Fruit fly (Drosophila melanogaster): ENCODE results near the gene Glyp.

The Glyp gene

dm6 chr2L:2130157-2130987 is at the start of gene Glyp:
Gene Glyp (plus strand): TSS chr2L:2130813.
- peak; percentile 99 for TF ChIP-seq CG17801 (GFP tag; optimal IDR thresholded peaks at IDR 0.05; ENCODE audit: partially characterized antibody)

dm6 chr2L:2084349-2084748 is 46.3 kb upstream of the Glyp start:
- TF ChIP-seq CG17801 (GFP tag; optimal IDR thresholded peaks at IDR 0.05; ENCODE audit: partially characterized antibody), result no peak

- TF ChIP-seq CG17801 (GFP tag; optimal IDR thresholded peaks at IDR 0.05; ENCODE audit: partially characterized antibody), result no peak
Observed at dm6 chr2L:2090235-2090634, 40.4 kb upstream of the Glyp start.

dm6 chr2L:2109746-2110145 is 20.9 kb upstream of the Glyp start, which contains the start of gene dpr3:
Gene dpr3 (minus strand): TSS chr2L:2109878.
- TF ChIP-seq CG17801 (GFP tag; optimal IDR thresholded peaks at IDR 0.05; ENCODE audit: partially characterized antibody), result no peak

- no peak for TF ChIP-seq CG17801 (GFP tag; optimal IDR thresholded peaks at IDR 0.05; ENCODE audit: partially characterized antibody)
Observed at dm6 chr2L:2110350-2110888, 20.2 kb upstream of the Glyp start.

dm6 chr2L:2129137-2129536 is 1.5 kb upstream of the Glyp start, which contains the start of gene CG4259:
Gene CG4259 (minus strand): TSS chr2L:2129237.
- no peak for TF ChIP-seq CG17801 (GFP tag; optimal IDR thresholded peaks at IDR 0.05; ENCODE audit: partially characterized antibody)

dm6 chr2L:2131449-2132109 is 966 bp downstream of the Glyp start:
- peak; percentile 69 for TF ChIP-seq CG17801 (GFP tag; optimal IDR thresholded peaks at IDR 0.05; ENCODE audit: partially characterized antibody)

dm6 chr2L:2132215-2132614 is 1.6 kb downstream of the Glyp start:
- no peak for TF ChIP-seq CG17801 (GFP tag; optimal IDR thresholded peaks at IDR 0.05; ENCODE audit: partially characterized antibody)

dm6 chr2L:2133009-2133408 is 2.4 kb downstream of the Glyp start:
- TF ChIP-seq CG17801 (GFP tag; optimal IDR thresholded peaks at IDR 0.05; ENCODE audit: partially characterized antibody), result no peak

- TF ChIP-seq CG17801 (GFP tag; optimal IDR thresholded peaks at IDR 0.05; ENCODE audit: partially characterized antibody), result no peak
Observed at dm6 chr2L:2144725-2145656, 14.4 kb downstream of the Glyp start, which contains the start of gene tho2. Gene tho2 (minus strand): TSS chr2L:2145187.

- TF ChIP-seq CG17801 (GFP tag; optimal IDR thresholded peaks at IDR 0.05; ENCODE audit: partially characterized antibody), result peak; percentile 96
Observed at dm6 chr2L:2147208-2147607, 16.6 kb downstream of the Glyp start, which contains the start of the genes CG11723 and Tbcd. Gene CG11723 (minus strand): TSS chr2L:2147275. Gene Tbcd (plus strand): TSS chr2L:2147518.

dm6 chr2L:2151544-2152290 is 21.1 kb downstream of the Glyp start, which contains the start of gene AIF:
Gene AIF (plus strand): TSS chr2L:2151754.
- peak; percentile 3 for TF ChIP-seq CG17801 (GFP tag; optimal IDR thresholded peaks at IDR 0.05; ENCODE audit: partially characterized antibody)

dm6 chr2L:2155453-2155852 is 24.8 kb downstream of the Glyp start, which contains the start of gene CG15382:
Gene CG15382 (plus strand): TSS chr2L:2155753.
- no peak for TF ChIP-seq CG17801 (GFP tag; optimal IDR thresholded peaks at IDR 0.05; ENCODE audit: partially characterized antibody)
